Fruit fly (Drosophila melanogaster) whole organism, embryonic: Measurements from ENCODE around the gene CG33282.

Experiments
- Asciz ChIP-seq: fragments of 200-800 bp; sonication (Bioruptor generic); optimal IDR thresholded peaks from 2 replicates; lab custom pipeline; 2017; ENCODE audit warnings: missing biosample characterization, mild to moderate bottlenecking, missing genetic modification characterization, missing genetic modification reagents
- Atf6 ChIP-seq: fragments of 200-800 bp; sonication (Bioruptor generic); IDR thresholded peaks from 2 replicates; pipeline ENCODE4 v1.3.6; 2022; ENCODE audit warnings: missing biosample characterization, missing genetic modification characterization
- Awh ChIP-seq: fragments of 200-800 bp; sonication (Bioruptor generic); IDR thresholded peaks from 2 replicates; pipeline ENCODE4, ENCODE4 v1.3.6; 2022; ENCODE audit warnings: missing biosample characterization, missing genetic modification characterization
- BtbVII ChIP-seq: fragments of 200-800 bp; sonication (Bioruptor generic); optimal IDR thresholded peaks from 3 replicates; lab custom pipeline; 2017; ENCODE audit warnings: missing biosample characterization, mild to moderate bottlenecking, missing genetic modification characterization
- C15 ChIP-seq: fragments of 200-800 bp; sonication (Bioruptor generic); IDR thresholded peaks from 3 replicates; pipeline ENCODE4 v1.3.6; 2022; ENCODE audit warnings: missing biosample characterization, missing genetic modification characterization
- CG11560 ChIP-seq: fragments of 200-800 bp; sonication (Bioruptor generic); IDR thresholded peaks from 3 replicates; pipeline ENCODE4 v1.3.6; 2022; ENCODE audit warnings: missing biosample characterization, missing genetic modification characterization
- CG12659 ChIP-seq: fragments of 200-800 bp; sonication (Bioruptor generic); optimal IDR thresholded peaks from 3 replicates; lab custom pipeline; 2017; ENCODE audit warnings: mild to moderate bottlenecking, missing biosample characterization, missing genetic modification reagents, missing genetic modification characterization
- CG13775 ChIP-seq: fragments of 200-800 bp; sonication (Bioruptor generic); optimal IDR thresholded peaks from 3 replicates; lab custom pipeline; 2017; ENCODE audit warnings: missing biosample characterization, mild to moderate bottlenecking, missing genetic modification characterization
- CG14050 ChIP-seq: fragments of 200-800 bp; sonication (Bioruptor generic); IDR thresholded peaks from 3 replicates; pipeline ENCODE4 v1.3.6; 2022; ENCODE audit warnings: missing biosample characterization, missing genetic modification characterization
- CG15011 ChIP-seq: fragments of 200-800 bp; sonication (Bioruptor generic); optimal IDR thresholded peaks from 3 replicates; lab custom pipeline; 2018; ENCODE audit warnings: missing biosample characterization, mild to moderate bottlenecking, missing genetic modification characterization
- CG16779 ChIP-seq: fragments of 200-800 bp; sonication (Bioruptor generic); IDR thresholded peaks from 2 replicates; pipeline ENCODE4 v1.3.6; 2022; ENCODE audit warnings: missing biosample characterization, missing genetic modification characterization
- CG17328 ChIP-seq: fragments of 200-800 bp; sonication (Bioruptor generic); IDR thresholded peaks from 2 replicates; pipeline ENCODE4 v1.3.6; 2022; ENCODE audit warnings: missing biosample characterization, missing genetic modification characterization
- CG18599 ChIP-seq: fragments of 200-800 bp; sonication (Bioruptor generic); optimal IDR thresholded peaks from 3 replicates; lab custom pipeline; 2017; ENCODE audit warnings: missing biosample characterization, missing genetic modification characterization, mild to moderate bottlenecking, moderate library complexity, missing genetic modification reagents
- CG32532 ChIP-seq: fragments of 200-800 bp; sonication (Bioruptor generic); IDR thresholded peaks from 2 replicates; pipeline ENCODE4 v1.3.6; 2022; ENCODE audit warnings: missing biosample characterization, missing genetic modification characterization
- CG42726 ChIP-seq: fragments of 200-800 bp; sonication (Bioruptor generic); IDR thresholded peaks from 2 replicates; pipeline ENCODE4 v1.3.6; 2022; ENCODE audit warnings: missing biosample characterization, missing genetic modification characterization; ENCODE audit not compliant: partially characterized antibody
- CG43689 ChIP-seq: fragments of 200-800 bp; sonication (Bioruptor generic); IDR thresholded peaks from 2 replicates; pipeline ENCODE4 v1.3.6; 2022; ENCODE audit warnings: missing biosample characterization, missing genetic modification characterization
- CG5180 ChIP-seq: fragments of 200-800 bp; sonication (Bioruptor generic); optimal IDR thresholded peaks from 3 replicates; lab custom pipeline; 2017; ENCODE audit warnings: missing biosample characterization, missing genetic modification characterization, mild to moderate bottlenecking, moderate library complexity, missing genetic modification reagents
- CG6854 ChIP-seq: fragments of 200-800 bp; sonication (Bioruptor generic); optimal IDR thresholded peaks from 3 replicates; lab custom pipeline; 2017; ENCODE audit warnings: missing biosample characterization, mild to moderate bottlenecking, missing genetic modification characterization
- CG7357 ChIP-seq: fragments of 200-800 bp; sonication (Bioruptor generic); IDR thresholded peaks from 3 replicates; pipeline ENCODE4 v1.3.6; 2022; ENCODE audit warnings: missing biosample characterization, missing genetic modification characterization
- CG7928 ChIP-seq: fragments of 200-800 bp; sonication (Bioruptor generic); optimal IDR thresholded peaks from 2 replicates; lab custom pipeline; 2017; ENCODE audit warnings: missing biosample characterization, mild to moderate bottlenecking, missing genetic modification characterization
- CG9797 ChIP-seq: fragments of 200-800 bp; sonication (Bioruptor generic); optimal IDR thresholded peaks from 3 replicates; lab custom pipeline; 2018; ENCODE audit warnings: missing biosample characterization, mild to moderate bottlenecking, missing genetic modification characterization
- D19A ChIP-seq: fragments of 200-800 bp; optimal IDR thresholded peaks from 3 replicates; lab custom pipeline; 2019; ENCODE audit warnings: missing biosample characterization, mild to moderate bottlenecking, missing genetic modification characterization, moderate library complexity
- GATAe ChIP-seq: fragments of 200-800 bp; sonication (Bioruptor generic); conservative IDR thresholded peaks from 2 replicates; pipeline ENCODE4 v1.3.6; 2022; ENCODE audit warnings: missing biosample characterization, missing genetic modification characterization
- Hmx ChIP-seq: fragments of 200-800 bp; sonication (Bioruptor generic); optimal IDR thresholded peaks from 2 replicates; lab custom pipeline; 2016; ENCODE audit warnings: missing biosample characterization, missing genetic modification characterization
- MESR4 ChIP-seq: fragments of 200-800 bp; sonication (Bioruptor generic); optimal IDR thresholded peaks from 2 replicates; lab custom pipeline; 2018; ENCODE audit warnings: missing biosample characterization, mild to moderate bottlenecking, missing genetic modification characterization, moderate library complexity
- Meics ChIP-seq: fragments of 200-800 bp; sonication (Bioruptor generic); optimal IDR thresholded peaks from 2 replicates; lab custom pipeline; 2017; ENCODE audit warnings: missing biosample characterization, mild to moderate bottlenecking, missing genetic modification characterization
- Myb ChIP-seq: fragments of 200-800 bp; sonication (Bioruptor generic); optimal IDR thresholded peaks from 2 replicates; lab custom pipeline; 2016; ENCODE audit warnings: missing biosample characterization, missing genetic modification characterization
- NFAT ChIP-seq: fragments of 200-800 bp; sonication (Bioruptor generic); IDR thresholded peaks from 2 replicates; pipeline ENCODE4 v1.3.6; 2022; ENCODE audit warnings: missing biosample characterization, missing genetic modification characterization
- Nf-YA ChIP-seq: fragments of 200-800 bp; sonication (Bioruptor generic); IDR thresholded peaks from 2 replicates; pipeline ENCODE4 v1.3.6; 2022; ENCODE audit warnings: missing biosample characterization, missing genetic modification characterization
- Oaz ChIP-seq: fragments of 200-800 bp; sonication (Bioruptor generic); IDR thresholded peaks from 2 replicates; pipeline ENCODE4 v1.3.6; 2022; ENCODE audit warnings: missing biosample characterization, missing genetic modification characterization
- PHDP ChIP-seq: fragments of 200-800 bp; sonication (Bioruptor generic); optimal IDR thresholded peaks from 3 replicates; lab custom pipeline; 2018; ENCODE audit warnings: missing biosample characterization, mild to moderate bottlenecking, missing genetic modification characterization, moderate library complexity
- ato ChIP-seq: fragments of 200-800 bp; sonication (Bioruptor generic); IDR thresholded peaks from 2 replicates; pipeline ENCODE4 v1.3.6; 2022; ENCODE audit warnings: missing biosample characterization, missing genetic modification characterization; ENCODE audit not compliant: partially characterized antibody
- cad ChIP-seq: fragments of >200 bp; optimal IDR thresholded peaks from 2 replicates; lab custom pipeline; 2017; ENCODE audit warnings: missing biosample characterization, missing genetic modification characterization
- fd102C ChIP-seq: fragments of 200-800 bp; sonication (Bioruptor generic); optimal IDR thresholded peaks from 2 replicates; lab custom pipeline; 2018; ENCODE audit warnings: missing biosample characterization, mild to moderate bottlenecking, missing genetic modification characterization, moderate library complexity
- gem ChIP-seq: fragments of 200-800 bp; sonication (Bioruptor generic); optimal IDR thresholded peaks from 2 replicates; lab custom pipeline; 2019; ENCODE audit warnings: missing biosample characterization, mild to moderate bottlenecking, missing genetic modification characterization, moderate library complexity
- gt ChIP-seq: fragments of 200-800 bp; sonication (Bioruptor generic); IDR thresholded peaks from 2 replicates; pipeline ENCODE4 v1.3.6; 2022; ENCODE audit warnings: missing biosample characterization, missing genetic modification characterization
- jigr1 ChIP-seq: fragments of 200-800 bp; sonication (Bioruptor generic); IDR thresholded peaks from 3 replicates; pipeline ENCODE4 v1.3.6; 2022; ENCODE audit warnings: missing biosample characterization, missing genetic modification characterization
- lab ChIP-seq: fragments of 200-800 bp; sonication (Bioruptor generic); optimal IDR thresholded peaks from 3 replicates; lab custom pipeline; 2017; ENCODE audit warnings: missing biosample characterization, missing genetic modification characterization, mild to moderate bottlenecking, moderate library complexity, missing genetic modification reagents
- otp ChIP-seq: fragments of 200-800 bp; sonication (Bioruptor generic); IDR thresholded peaks from 3 replicates; pipeline ENCODE4, ENCODE4 v1.3.6; 2022; ENCODE audit warnings: missing biosample characterization, missing genetic modification characterization
- p53 ChIP-seq: fragments of 200-800 bp; sonication (Bioruptor generic); optimal IDR thresholded peaks from 2 replicates; lab custom pipeline; 2016; ENCODE audit warnings: missing biosample characterization, missing genetic modification characterization
- peb ChIP-seq: fragments of 200-800 bp; sonication (Bioruptor generic); IDR thresholded peaks from 2 replicates; pipeline ENCODE4 v1.3.6; 2022; ENCODE audit warnings: missing biosample characterization, missing genetic modification characterization
- rib ChIP-seq: fragments of 200-800 bp; sonication (Bioruptor generic); IDR thresholded peaks from 2 replicates; pipeline ENCODE4 v1.3.6; 2022; ENCODE audit warnings: missing biosample characterization, missing genetic modification characterization
- salm ChIP-seq: fragments of 200-800 bp; sonication (Bioruptor generic); optimal IDR thresholded peaks from 2 replicates; lab custom pipeline; 2018; ENCODE audit warnings: missing biosample characterization, mild to moderate bottlenecking, missing genetic modification characterization
- sc ChIP-seq, 3 experiments: fragments of >200 bp in 2 of 3; fragments of 200-800 bp in 1 of 3; sonication (Bioruptor generic) in 1 of 3; optimal IDR thresholded peaks; 2 replicates in 2 of 3; 3 replicates in 1 of 3; lab custom pipeline; 2017; ENCODE audit warnings: mild to moderate bottlenecking in 1 of 3, missing biosample characterization in 1 of 3, missing genetic modification characterization in 1 of 3, missing genetic modification reagents in 1 of 3
- sd ChIP-seq: fragments of 200-800 bp; sonication (Bioruptor generic); optimal IDR thresholded peaks from 3 replicates; lab custom pipeline; 2018; ENCODE audit warnings: missing biosample characterization, mild to moderate bottlenecking, missing genetic modification characterization, moderate library complexity
- sug ChIP-seq: fragments of 200-800 bp; optimal IDR thresholded peaks from 2 replicates; lab custom pipeline; 2019; ENCODE audit warnings: missing biosample characterization, mild to moderate bottlenecking, missing genetic modification characterization, moderate library complexity
- tio ChIP-seq: fragments of 200-800 bp; sonication (Bioruptor generic); optimal IDR thresholded peaks from 2 replicates; lab custom pipeline; 2017; ENCODE audit warnings: missing biosample characterization, missing genetic modification characterization, inconsistent platforms
- ttk ChIP-seq: fragments of 200-800 bp; sonication (Bioruptor generic); IDR thresholded peaks from 2 replicates; pipeline ENCODE4 v2.1.2; 2022; ENCODE audit warnings: missing biosample characterization, missing genetic modification characterization
- unc-4 ChIP-seq: fragments of 200-800 bp; sonication (Bioruptor generic); IDR thresholded peaks from 2 replicates; pipeline ENCODE4 v1.3.6; 2022; ENCODE audit warnings: missing biosample characterization, missing genetic modification characterization; ENCODE audit not compliant: partially characterized antibody

CG33282 gene

dm6 chr2L:3323319-3324287 lies 4.1 kb upstream of the CG33282 start, which contains the start of gene CG33281 (continued):
- TF ChIP-seq jigr1 (GFP tag; lab: Robert Waterston, UW) (no peak), peb (no peak), CG16779 (no peak), unc-4 (GFP tag; lab: Robert Waterston, UW) (no peak), CG18599 (GFP tag; lab: Kevin White, UChicago) (peak; percentile 49), CG7357 (no peak), CG13775 (GFP tag; lab: Kevin White, UChicago) (no peak), CG7928 (GFP tag; lab: Kevin White, UChicago) (peak; percentile 2), Nf-YA (GFP tag; lab: Robert Waterston, UW) (no peak), Meics (GFP tag; lab: Kevin White, UChicago) (peak; percentile 93), sc (optimal IDR thresholded peaks at IDR 0.05; lab: Kevin White, UChicago) (no peak), sc (GFP tag; optimal IDR thresholded peaks at IDR 0.05; lab: Kevin White, UChicago) (no peak), sug (peak; percentile 73), CG9797 (no peak), CG11560 (tag; lab: Robert Waterston, UW) (no peak), lab (GFP tag; lab: Kevin White, UChicago) (peak; percentile 63), C15 (GFP tag; lab: Robert Waterston, UW) (no peak), D19A (tag; lab: Kevin White, UChicago) (no peak), gt (GFP tag; lab: Robert Waterston, UW) (no peak), salm (tag; lab: Kevin White, UChicago) (no peak), CG32532 (GFP tag; lab: Robert Waterston, UW) (no peak), fd102C (GFP tag; lab: Kevin White, UChicago) (no peak), CG12659 (GFP tag; lab: Kevin White, UChicago) (no peak), rib (GFP tag; lab: Robert Waterston, UW) (no peak), CG6854 (GFP tag; lab: Kevin White, UChicago) (no peak), tio (no peak), otp (GFP tag; lab: Robert Waterston, UW) (no peak), MESR4 (no peak), p53 (GFP tag; lab: Kevin White, UChicago) (no peak), PHDP (tag; lab: Kevin White, UChicago) (peak; percentile 4), CG43689 (GFP tag; lab: Robert Waterston, UW) (no peak), CG15011 (peak; percentile 68), NFAT (GFP tag; lab: Robert Waterston, UW) (no peak), Asciz (peak; percentile 56), ato (GFP tag; lab: Robert Waterston, UW) (no peak), GATAe (GFP tag; lab: Robert Waterston, UW) (peak; percentile 73), Awh (no peak), CG14050 (GFP tag; lab: Robert Waterston, UW) (no peak), CG17328 (GFP tag; lab: Robert Waterston, UW) (no peak), Oaz (no peak), Hmx (GFP tag; lab: Kevin White, UChicago) (no peak), CG5180 (GFP tag; lab: Kevin White, UChicago) (peak; percentile 59), ttk (no peak), sd (tag; lab: Kevin White, UChicago) (no peak), CG42726 (no peak), BtbVII (peak; percentile 64), gem (tag; lab: Kevin White, UChicago) (no peak), Atf6 (GFP tag; lab: Robert Waterston, UW) (no peak), cad (no peak), Myb (GFP tag; lab: Kevin White, UChicago) (no peak)
